Worm (Caenorhabditis elegans) whole organism, L4 larva: ENCODE data around the gene Y4C6A.4.

Source experiments
- T26A8.4 ChIP-seq: fragments of 200-800 bp; sonication (Bioruptor generic); IDR thresholded peaks from 2 replicates; pipeline ENCODE4 v1.3.6; 2022; ENCODE audit warnings: missing genetic modification characterization, missing compliant biosample characterization
- fos-1 ChIP-seq: fragments of 150-350 bp; optimal IDR thresholded peaks from 2 replicates; lab custom pipeline; 2014; ENCODE audit warnings: missing biosample characterization, missing genetic modification characterization
- mep-1 ChIP-seq: fragments of 150-350 bp; sonication (generic microtip); optimal IDR thresholded peaks from 3 replicates; lab custom pipeline; 2014; ENCODE audit warnings: missing biosample characterization, missing genetic modification characterization

ce11 chrIV:5473098-5473497, 20.3 kb downstream of the Y4C6A.4 start:
- no peak for TF ChIP-seq mep-1 (tag; lab: Kevin White, UChicago)
- no peak for TF ChIP-seq fos-1 (tag; lab: Kevin White, UChicago)
- no peak for TF ChIP-seq T26A8.4 (GFP tag; lab: Robert Waterston, UW)
